Fruit fly (Drosophila melanogaster): Measurements from ENCODE around the gene CG16820.

Gene CG16820

DNA sequence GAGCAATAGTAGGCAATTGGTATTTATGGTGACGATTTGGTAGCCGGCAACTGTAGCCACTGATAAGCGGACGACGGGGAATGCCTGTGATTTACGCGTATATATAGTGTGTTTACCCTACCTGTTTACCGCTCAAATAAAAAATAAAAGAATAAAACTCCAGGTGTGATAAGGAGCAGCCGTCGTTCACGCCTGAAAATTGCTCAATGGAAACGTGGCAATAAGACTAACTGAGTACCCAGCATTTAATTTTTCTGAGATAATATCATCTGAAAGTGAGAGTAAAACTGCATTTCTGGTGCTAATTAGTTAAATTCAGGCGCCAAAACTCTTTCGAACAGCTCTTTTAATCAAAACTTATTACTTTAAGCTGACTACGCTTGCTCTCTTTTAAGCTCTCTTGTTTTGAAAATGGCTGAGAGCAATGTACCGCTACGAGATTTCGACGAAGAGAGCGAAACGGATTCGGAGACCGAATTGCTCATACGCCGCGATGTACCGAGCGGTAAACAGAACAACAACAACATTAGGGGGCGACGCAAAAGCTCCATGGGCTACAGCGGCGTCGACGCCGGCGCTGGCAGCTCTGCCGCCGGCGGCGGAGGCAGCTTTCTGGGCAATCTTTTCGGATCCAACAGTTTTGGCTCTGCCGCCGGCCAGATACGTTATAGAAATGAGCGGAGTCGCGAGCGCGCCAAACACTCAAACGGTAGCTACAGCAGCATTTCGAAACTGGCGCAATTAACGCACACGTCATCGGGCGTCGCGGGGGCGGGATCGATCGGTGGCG, 44.4 kb downstream of the CG16820 start (continued):
- TF ChIP-seq CG6791 (GFP tag; IDR thresholded peaks at IDR 0.05; ENCODE audit: partially characterized antibody): no peak
- TF ChIP-seq CG1602 (GFP tag; optimal IDR thresholded peaks at IDR 0.05): peak; percentile 13
- TF ChIP-seq CG7372 (GFP tag; IDR thresholded peaks at IDR 0.05): peak; percentile 29; the same call in 1 of the 2 replicates
- TF ChIP-seq aop (GFP tag; IDR thresholded peaks at IDR 0.05): no peak
- no peak for TF ChIP-seq croc (GFP tag; conservative IDR thresholded peaks at IDR 0.05)
- peak; percentile 100 for TF ChIP-seq Adf1 (GFP tag; IDR thresholded peaks at IDR 0.05)
- no peak for TF ChIP-seq CG18476 (GFP tag; optimal IDR thresholded peaks at IDR 0.05)
- TF ChIP-seq CG9932 (GFP tag; IDR thresholded peaks at IDR 0.05): no peak
- no peak for TF ChIP-seq hth (optimal IDR thresholded peaks at IDR 0.05)
- TF ChIP-seq HmgD (GFP tag; optimal IDR thresholded peaks at IDR 0.05): no peak
- TF ChIP-seq az2 (GFP tag; optimal IDR thresholded peaks at IDR 0.05): no peak
- peak; percentile 67; the same call in 1 of the 2 replicates for TF ChIP-seq CG10321 (GFP tag; IDR thresholded peaks at IDR 0.05)
- TF ChIP-seq CG3281 (GFP tag; optimal IDR thresholded peaks at IDR 0.05): peak; percentile 90
- no peak for TF ChIP-seq da (GFP tag; optimal IDR thresholded peaks at IDR 0.05)
- no peak for TF ChIP-seq Taf1 (GFP tag; IDR thresholded peaks at IDR 0.05)
- peak; percentile 88 for TF ChIP-seq Fer3 (tag; optimal IDR thresholded peaks at IDR 0.05)
- peak; percentile 54; the same call in 1 of the 2 replicates for TF ChIP-seq bbx (GFP tag; IDR thresholded peaks at IDR 0.05; ENCODE audit: partially characterized antibody)
- TF ChIP-seq ap (GFP tag; IDR thresholded peaks at IDR 0.05): peak; percentile 67
- peak; percentile 81 for TF ChIP-seq CG17385 (GFP tag; optimal IDR thresholded peaks at IDR 0.05)
- peak; percentile 50 for TF ChIP-seq Scr (GFP tag; IDR thresholded peaks at IDR 0.05; ENCODE audit: partially characterized antibody)
- no peak for TF ChIP-seq ssp (GFP tag; IDR thresholded peaks at IDR 0.05)
- TF ChIP-seq gce (GFP tag; IDR thresholded peaks at IDR 0.05): no peak
- TF ChIP-seq Dek (tag; optimal IDR thresholded peaks at IDR 0.05): peak; percentile 80
- TF ChIP-seq Lpt (GFP tag; optimal IDR thresholded peaks at IDR 0.05): no peak
- TF ChIP-seq CG8944 (GFP tag; optimal IDR thresholded peaks at IDR 0.05): no peak
- TF ChIP-seq abd-A (tag; optimal IDR thresholded peaks at IDR 0.05): peak; percentile 36
- no peak for TF ChIP-seq CG12155 (GFP tag; optimal IDR thresholded peaks at IDR 0.05)
- TF ChIP-seq unc-4 (GFP tag; IDR thresholded peaks at IDR 0.05; ENCODE audit: partially characterized antibody): peak; percentile 55; the same call in 1 of the 2 replicates
- no peak for TF ChIP-seq Dfd (GFP tag; optimal IDR thresholded peaks at IDR 0.05)
- TF ChIP-seq insv (GFP tag; optimal IDR thresholded peaks at IDR 0.05): peak in 1 of 2 experiments; percentile 50
- peak; percentile 12; the same call in 1 of the 2 replicates for TF ChIP-seq lmd (GFP tag; IDR thresholded peaks at IDR 0.05)
- TF ChIP-seq Hand (GFP tag; optimal IDR thresholded peaks at IDR 0.05): peak; percentile 78
- peak; percentile 95 for TF ChIP-seq odd (GFP tag; optimal IDR thresholded peaks at IDR 0.05)
- TF ChIP-seq CG13894 (tag; optimal IDR thresholded peaks at IDR 0.05): peak; percentile 88
- TF ChIP-seq CkIIα-i1 (GFP tag; IDR thresholded peaks at IDR 0.05): no peak
- TF ChIP-seq CHES-1-like (GFP tag; optimal IDR thresholded peaks at IDR 0.05): peak; percentile 59
- 0 out of 3 replicates have a peak, but pooled peaks have one; percentile 11 for TF ChIP-seq Doc3 (GFP tag; IDR thresholded peaks at IDR 0.05; ENCODE audit: partially characterized antibody)
- peak; percentile 69 for TF ChIP-seq Rfx (GFP tag; IDR thresholded peaks at IDR 0.05)
- TF ChIP-seq ERR (GFP tag; optimal IDR thresholded peaks at IDR 0.05): no peak
- no peak for TF ChIP-seq Chrac-16 (GFP tag; optimal IDR thresholded peaks at IDR 0.05)
- peak; percentile 29; the same call in 1 of the 2 replicates for TF ChIP-seq inv (GFP tag; IDR thresholded peaks at IDR 0.05; ENCODE audit: partially characterized antibody)
- TF ChIP-seq YL-1 (GFP tag; optimal IDR thresholded peaks at IDR 0.05): peak; percentile 83
- peak; percentile 94 for TF ChIP-seq PHDP (tag; optimal IDR thresholded peaks at IDR 0.05)
- peak; percentile 65; the same call in 1 of the 2 replicates for TF ChIP-seq ara (GFP tag; IDR thresholded peaks at IDR 0.05)
- no peak for TF ChIP-seq Spps (tag; optimal IDR thresholded peaks at IDR 0.05)
- TF ChIP-seq fd102C (GFP tag; optimal IDR thresholded peaks at IDR 0.05): peak; percentile 23
- TF ChIP-seq Optix (GFP tag; IDR thresholded peaks at IDR 0.05): peak; percentile 46; the same call in 1 of the 3 replicates
- peak; percentile 70 for TF ChIP-seq HmgZ (tag; optimal IDR thresholded peaks at IDR 0.05)
- TF ChIP-seq CG10979 (tag; optimal IDR thresholded peaks at IDR 0.05): peak; percentile 28

All from whole organism, embryonic.